Worm (Caenorhabditis elegans) whole organism, L4 larva: ENCODE measurements around the gene noca-1.
"Not testable (repeated sequence)": the region's sequence is repeated elsewhere in the genome, so short reads cannot be mapped to it uniquely, and the experiment has no call there.

Experiments
- F10B5.3 ChIP-seq: sonication (generic microtip); optimal IDR thresholded peaks from 2 replicates; lab custom pipeline; 2016; ENCODE audit warnings: mild to moderate bottlenecking, missing genetic modification characterization, missing compliant biosample characterization
- F37D6.2 ChIP-seq: sonication (generic microtip); optimal IDR thresholded peaks from 2 replicates; lab custom pipeline; 2016; ENCODE audit warnings: mild to moderate bottlenecking, missing genetic modification characterization, missing compliant biosample characterization
- F44E2.7 ChIP-seq: fragments of 200-800 bp; sonication (Bioruptor generic); IDR thresholded peaks from 2 replicates; pipeline ENCODE4 v2.1.2; 2022; ENCODE audit warnings: missing genetic modification characterization, missing compliant biosample characterization
- T26A8.4 ChIP-seq: fragments of 200-800 bp; sonication (Bioruptor generic); IDR thresholded peaks from 2 replicates; pipeline ENCODE4 v1.3.6; 2022; ENCODE audit warnings: missing genetic modification characterization, missing compliant biosample characterization
- Y48G9A.11 ChIP-seq: fragments of 200-800 bp; sonication (Bioruptor generic); IDR thresholded peaks from 2 replicates; pipeline ENCODE4 v1.3.6; 2022; ENCODE audit warnings: missing genetic modification reagents, missing genetic modification characterization, missing compliant biosample characterization
- Y5F2A.4 ChIP-seq: fragments of 200-800 bp; sonication (Bioruptor generic); optimal IDR thresholded peaks from 2 replicates; lab custom pipeline; 2018; ENCODE audit warnings: mild to moderate bottlenecking, missing genetic modification characterization, missing compliant biosample characterization
- ceh-32 ChIP-seq: sonication (generic microtip); optimal IDR thresholded peaks from 2 replicates; lab custom pipeline; 2016; ENCODE audit warnings: mild to moderate bottlenecking, missing genetic modification characterization, missing compliant biosample characterization; ENCODE audit not compliant: poor library complexity
- ceh-44 ChIP-seq: fragments of 200-800 bp; sonication (Bioruptor generic); IDR thresholded peaks from 2 replicates; pipeline ENCODE4 v1.3.6; 2022; ENCODE audit warnings: missing genetic modification reagents, missing genetic modification characterization, missing compliant biosample characterization
- ceh-82 ChIP-seq: sonication (generic microtip); optimal IDR thresholded peaks from 2 replicates; lab custom pipeline; 2017; ENCODE audit warnings: missing biosample characterization, missing genetic modification characterization
- ctbp-1 ChIP-seq: fragments of 200-800 bp; sonication (Bioruptor generic); IDR thresholded peaks from 2 replicates; pipeline ENCODE4 v1.3.6; 2022; ENCODE audit warnings: missing genetic modification reagents, missing genetic modification characterization, missing compliant biosample characterization
- daf-8 ChIP-seq: fragments of 200-800 bp; sonication (Bioruptor generic); IDR thresholded peaks from 2 replicates; pipeline ENCODE4 v1.3.6; 2022; ENCODE audit warnings: missing genetic modification characterization, missing compliant biosample characterization
- dmd-6 ChIP-seq: fragments of 200-800 bp; sonication (Bioruptor generic); IDR thresholded peaks from 2 replicates; pipeline ENCODE4 v1.3.6; 2022; ENCODE audit warnings: missing genetic modification reagents, missing genetic modification characterization, missing compliant biosample characterization
- dpl-1 ChIP-seq: fragments of 150-350 bp; optimal IDR thresholded peaks from 2 replicates; lab custom pipeline; 2014; ENCODE audit warnings: missing biosample characterization, missing genetic modification reagents, missing genetic modification characterization
- duxl-1 ChIP-seq: sonication (generic microtip); optimal IDR thresholded peaks from 2 replicates; lab custom pipeline; 2016; ENCODE audit warnings: mild to moderate bottlenecking, missing genetic modification characterization, moderate library complexity, missing compliant biosample characterization; ENCODE audit not compliant: poor library complexity
- egl-43 ChIP-seq: fragments of 200-800 bp; sonication (Bioruptor generic); IDR thresholded peaks from 2 replicates; pipeline ENCODE4 v1.3.6; 2022; ENCODE audit warnings: missing genetic modification reagents, missing genetic modification characterization, missing compliant biosample characterization
- hlh-11 ChIP-seq: fragments of 200-800 bp; sonication (Bioruptor generic); optimal IDR thresholded peaks from 2 replicates; lab custom pipeline; 2018; ENCODE audit warnings: mild to moderate bottlenecking, missing genetic modification characterization, missing compliant biosample characterization
- jun-1 ChIP-seq: fragments of 150-350 bp; optimal IDR thresholded peaks from 2 replicates; lab custom pipeline; 2014; ENCODE audit warnings: missing biosample characterization, missing genetic modification reagents, missing genetic modification characterization
- lin-1 ChIP-seq: fragments of 200-800 bp; sonication (Bioruptor generic); IDR thresholded peaks from 2 replicates; pipeline ENCODE4 v1.3.6; 2022; ENCODE audit warnings: missing genetic modification reagents, missing genetic modification characterization, missing compliant biosample characterization
- lir-3 ChIP-seq: sonication (generic microtip); optimal IDR thresholded peaks from 2 replicates; lab custom pipeline; 2016; ENCODE audit warnings: mild to moderate bottlenecking, missing genetic modification characterization, missing compliant biosample characterization
- madf-5 ChIP-seq, 2 experiments: fragments of 200-800 bp; sonication (Bioruptor generic); IDR thresholded peaks; 2 replicates each; pipeline ENCODE4 v1.3.6; 2022; ENCODE audit warnings: missing compliant biosample characterization in 2 of 2, missing genetic modification characterization in 2 of 2
- madf-9 ChIP-seq: fragments of 200-800 bp; sonication (Bioruptor generic); conservative IDR thresholded peaks from 2 replicates; pipeline ENCODE4 v1.3.6; 2022; ENCODE audit warnings: missing genetic modification reagents, missing genetic modification characterization, missing compliant biosample characterization
- mdl-1 ChIP-seq, 2 experiments: fragments of 150-350 bp in 1 of 2; sonication (generic microtip) in 1 of 2; optimal IDR thresholded peaks; 2 replicates each; lab custom pipeline; 2014 to 2017; ENCODE audit warnings: missing biosample characterization in 2 of 2, missing genetic modification characterization in 2 of 2
- nhr-10 ChIP-seq: fragments of 150-350 bp; optimal IDR thresholded peaks from 2 replicates; lab custom pipeline; 2014; ENCODE audit warnings: missing biosample characterization, missing genetic modification characterization
- nhr-11 ChIP-seq: fragments of 150-350 bp; optimal IDR thresholded peaks from 2 replicates; lab custom pipeline; 2014; ENCODE audit warnings: missing biosample characterization, missing genetic modification characterization
- nhr-25 ChIP-seq: sonication (generic microtip); optimal IDR thresholded peaks from 2 replicates; lab custom pipeline; 2017; ENCODE audit warnings: missing genetic modification characterization, mild to moderate bottlenecking, missing compliant biosample characterization, antibody characterized with exemption, moderate library complexity, borderline replicate concordance; ENCODE audit not compliant: insufficient read depth
- nhr-41 ChIP-seq: fragments of 200-800 bp; sonication (Bioruptor generic); IDR thresholded peaks from 2 replicates; pipeline ENCODE4 v1.3.6; 2022; ENCODE audit warnings: missing genetic modification reagents, missing genetic modification characterization, missing compliant biosample characterization
- nhr-42 ChIP-seq: fragments of 200-800 bp; sonication (Bioruptor generic); IDR thresholded peaks from 2 replicates; pipeline ENCODE4 v1.3.6; 2022; ENCODE audit warnings: missing genetic modification characterization, missing compliant biosample characterization
- nhr-76 ChIP-seq: fragments of 150-350 bp; optimal IDR thresholded peaks from 2 replicates; lab custom pipeline; 2014; ENCODE audit warnings: missing biosample characterization, missing genetic modification characterization
- nhr-77 ChIP-seq: fragments of 150-350 bp; optimal IDR thresholded peaks from 2 replicates; lab custom pipeline; 2014; ENCODE audit warnings: missing biosample characterization, missing genetic modification characterization
- pha-4 ChIP-seq, 2 experiments: fragments of 150-350 bp in 1 of 2; fragments of 200-800 bp in 1 of 2; sonication (Bioruptor generic) in 1 of 2; IDR thresholded peaks in 1 of 2; optimal IDR thresholded peaks in 1 of 2; 2 replicates each; pipeline versions ENCODE4 v1.3.6 to Lab custom; 2014 to 2022; ENCODE audit warnings: missing genetic modification characterization in 2 of 2, missing genetic modification reagents in 2 of 2, missing biosample characterization in 1 of 2, missing compliant biosample characterization in 1 of 2
- rbr-2 ChIP-seq: sonication (generic microtip); optimal IDR thresholded peaks from 2 replicates; lab custom pipeline; 2016; ENCODE audit warnings: missing genotype, missing genetic modification characterization, missing compliant biosample characterization
- saeg-2 ChIP-seq: fragments of 200-800 bp; sonication (Bioruptor generic); IDR thresholded peaks from 2 replicates; pipeline ENCODE4 v1.3.6; 2022; ENCODE audit warnings: missing genetic modification reagents, missing genetic modification characterization, missing compliant biosample characterization
- set-16 ChIP-seq: fragments of 200-800 bp; sonication (Bioruptor generic); IDR thresholded peaks from 2 replicates; pipeline ENCODE4 v1.3.6; 2022; ENCODE audit warnings: missing genetic modification reagents, missing genetic modification characterization, missing compliant biosample characterization
- skn-1 ChIP-seq: fragments of 150-350 bp; optimal IDR thresholded peaks from 2 replicates; lab custom pipeline; 2014; ENCODE audit warnings: missing biosample characterization, missing genetic modification characterization
- tra-1 ChIP-seq: fragments of 200-800 bp; sonication (Bioruptor generic); IDR thresholded peaks from 2 replicates; pipeline ENCODE4 v1.3.6; 2022; ENCODE audit warnings: missing genetic modification reagents, missing genetic modification characterization, missing compliant biosample characterization

The noca-1 gene

DNA sequence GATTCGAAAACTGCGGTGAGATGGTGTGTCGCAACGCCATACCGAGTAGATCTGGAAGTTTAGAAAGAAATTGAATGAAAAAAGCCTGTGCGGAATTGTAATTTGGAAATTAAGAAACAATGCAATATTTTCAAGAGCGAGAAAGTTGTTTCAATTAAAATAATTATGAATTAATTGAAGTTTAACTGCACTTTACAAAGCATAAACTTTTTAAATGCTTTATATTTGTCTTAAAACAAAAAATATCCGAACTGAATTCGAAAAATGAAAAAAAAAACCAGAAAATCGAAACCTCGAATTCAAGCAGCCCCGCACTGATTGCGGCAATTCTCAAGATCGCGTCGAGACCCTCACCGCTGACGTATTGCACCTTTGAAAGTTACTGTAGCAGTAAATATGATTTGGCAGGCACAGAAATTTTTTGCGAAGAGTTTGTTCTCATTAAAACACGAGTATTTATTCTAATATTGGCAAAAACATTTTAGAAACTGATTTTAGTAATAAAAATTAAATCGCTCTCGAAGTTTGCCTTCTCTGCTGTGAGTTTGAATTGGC is 40.8 kb downstream of the noca-1 start, which contains the start of gene sun-1:
Gene sun-1 (minus strand): TSS at position 51 of the 555 bp plus-strand sequence.
- TF ChIP-seq Y48G9A.11 (GFP tag; lab: Robert Waterston, UW) (0 out of 2 replicates have a peak, but pooled peaks have one; percentile 21), nhr-76 (tag; lab: Kevin White, UChicago) (no peak)

DNA sequence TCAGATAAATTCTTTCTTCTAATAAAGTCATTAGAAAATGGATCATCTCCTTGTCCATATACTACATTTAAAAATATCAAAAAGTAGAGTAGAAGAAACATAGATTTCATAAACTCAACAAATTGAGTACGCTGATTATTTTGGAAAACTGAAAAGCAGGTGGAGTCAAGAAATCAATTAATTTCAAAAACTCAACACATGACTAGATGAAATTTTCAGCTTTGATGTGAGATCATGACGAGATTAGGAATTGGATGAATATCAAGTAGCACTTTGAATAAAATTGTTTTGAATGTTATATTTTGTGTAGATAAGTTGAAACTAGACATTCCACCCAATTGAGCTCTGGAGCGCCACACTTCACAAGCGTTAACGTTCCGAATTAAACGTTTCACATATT is 42.8 kb downstream of the noca-1 start, which contains the start of gene F57B1.1:
Gene F57B1.1 (minus strand): TSS at position 101 of the 400 bp plus-strand sequence.
- no peak for TF ChIP-seq nhr-77 (tag; lab: Kevin White, UChicago)
- TF ChIP-seq skn-1 (tag; lab: Kevin White, UChicago), result no peak
- no peak for TF ChIP-seq jun-1 (tag; lab: Kevin White, UChicago)
- TF ChIP-seq ceh-32, result no peak
- no peak for TF ChIP-seq ceh-44 (GFP tag; lab: Robert Waterston, UW)
- no peak for TF ChIP-seq F44E2.7
- no peak for TF ChIP-seq rbr-2 (tag; lab: Kevin White, UChicago)
- no peak for TF ChIP-seq lir-3 (tag; lab: Kevin White, UChicago)
- no peak for TF ChIP-seq nhr-25 (tag; lab: Kevin White, UChicago)
- no peak for TF ChIP-seq saeg-2 (GFP tag; lab: Robert Waterston, UW)
- no peak for TF ChIP-seq Y5F2A.4 (GFP tag; lab: Kevin White, UChicago)
- TF ChIP-seq duxl-1 (tag; lab: Kevin White, UChicago), result no peak
- no peak for TF ChIP-seq dmd-6 (GFP tag; lab: Robert Waterston, UW)
- TF ChIP-seq mdl-1 (tag; optimal IDR thresholded peaks at IDR 0.05; lab: Kevin White, UChicago), result no peak
- TF ChIP-seq, all 104 proteins: peak for 0

DNA sequence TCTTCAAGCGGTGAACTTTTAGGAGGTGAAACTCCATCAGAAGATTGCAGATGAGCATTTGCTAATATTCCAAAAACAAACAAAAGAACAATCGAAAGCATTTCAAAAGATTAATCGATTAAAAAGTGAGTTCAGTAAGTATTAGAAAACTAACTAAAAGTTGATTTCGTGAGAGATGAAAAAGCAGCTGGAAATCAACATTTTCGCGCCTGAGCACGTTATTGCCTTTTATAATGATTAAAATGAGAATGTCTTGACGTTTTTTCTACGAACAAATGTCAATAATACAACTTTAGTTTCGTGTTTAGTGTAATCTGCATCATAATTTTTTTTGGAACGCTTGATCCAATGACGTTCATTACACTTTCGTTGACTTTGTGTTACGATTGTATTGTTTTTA is 45.1 kb downstream of the noca-1 start, which contains the start of gene F57B1.9:
Gene F57B1.9 (minus strand): TSS at position 101 of the 400 bp plus-strand sequence.
- TF ChIP-seq tra-1 (GFP tag; lab: Robert Waterston, UW) (no peak), nhr-11 (tag; lab: Kevin White, UChicago) (no peak), F37D6.2 (tag; lab: Kevin White, UChicago) (no peak), dpl-1 (GFP tag; lab: Kevin White, UChicago) (no peak), madf-9 (no peak), ceh-82 (no peak), nhr-42 (no peak), nhr-41 (GFP tag; lab: Robert Waterston, UW) (no peak), hlh-11 (tag; lab: Kevin White, UChicago) (no peak), T26A8.4 (GFP tag; lab: Robert Waterston, UW) (peak; percentile 19; the same call in 1 of the 2 replicates), nhr-10 (tag; lab: Kevin White, UChicago) (peak; percentile 28), daf-8 (GFP tag; lab: Robert Waterston, UW) (no peak), F10B5.3 (no peak), lin-1 (no peak), ctbp-1 (GFP tag; lab: Robert Waterston, UW) (no peak)

DNA sequence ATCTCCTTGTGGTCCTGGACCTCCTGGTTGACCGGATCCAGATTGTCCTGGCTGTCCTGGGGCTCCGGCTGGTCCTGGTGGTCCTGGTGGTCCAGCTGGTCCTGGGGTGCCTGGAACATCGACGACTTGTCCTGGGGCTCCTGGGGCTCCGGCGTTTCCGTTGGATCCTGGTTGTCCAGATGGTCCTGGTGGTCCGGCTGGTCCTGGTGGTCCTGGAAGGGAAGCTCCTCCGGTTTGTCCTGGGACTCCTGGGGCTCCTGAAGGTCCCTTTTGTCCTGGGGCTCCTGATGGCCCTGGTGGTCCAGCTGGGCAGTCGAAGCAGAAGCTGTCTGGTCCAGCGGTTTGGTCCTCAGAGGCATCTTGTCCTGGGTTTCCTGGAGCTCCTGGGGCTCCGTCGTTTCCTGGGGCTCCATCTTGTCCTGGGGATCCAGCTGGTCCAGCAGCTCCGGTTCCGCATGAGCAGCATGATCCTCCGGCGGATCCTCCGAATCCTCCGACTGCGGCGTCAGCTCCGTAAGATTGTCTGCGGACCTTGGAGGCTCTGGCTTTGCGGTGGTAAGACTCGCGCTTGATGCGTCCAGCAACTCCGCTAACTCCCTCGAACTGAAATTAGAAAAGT is 45.8 kb downstream of the noca-1 start:
- TF ChIP-seq ceh-44 (GFP tag; lab: Robert Waterston, UW) (0 out of 2 replicates have a peak, but pooled peaks have one; percentile 5), pha-4 (GFP tag; IDR thresholded peaks at IDR 0.05; lab: Robert Waterston, UW) (peak; percentile 34; the same call in 1 of the 2 replicates), egl-43 (peak; percentile 15; the same call in 1 of the 2 replicates), madf-5 (GFP tag; IDR thresholded peaks at IDR 0.05; lab: Robert Waterston, UW) (0 out of 4 replicates have a peak, but pooled peaks of 1 of the 2 experiments have one; percentile 45), set-16 (GFP tag; lab: Robert Waterston, UW) (peak; percentile 98)
- TF ChIP-seq pha-4 (tag; optimal IDR thresholded peaks at IDR 0.05; lab: Kevin White, UChicago), result not testable (repeated sequence)
